Fruit fly (Drosophila melanogaster) whole organism, embryonic: ENCODE measurements around the gene Mfe2.
A peak's percentile ranks its signal among the peaks of the same experiment; 100 is the strongest.

ENCODE experiments used
- ATbp ChIP-seq: fragments of 200-800 bp; sonication (Bioruptor generic); optimal IDR thresholded peaks from 2 replicates; lab custom pipeline; 2017; ENCODE audit warnings: missing biosample characterization, mild to moderate bottlenecking, missing genetic modification characterization, missing genetic modification reagents
- Bdp1 ChIP-seq: fragments of 200-800 bp; sonication (Bioruptor generic); optimal IDR thresholded peaks from 3 replicates; lab custom pipeline; 2016; ENCODE audit warnings: missing biosample characterization, missing genetic modification characterization
- CG11456 ChIP-seq: fragments of 200-800 bp; sonication (Bioruptor generic); IDR thresholded peaks from 3 replicates; pipeline ENCODE4 v1.3.6; 2022; ENCODE audit warnings: missing biosample characterization, missing genetic modification characterization
- CG12155 ChIP-seq: fragments of 200-800 bp; sonication (Bioruptor generic); optimal IDR thresholded peaks from 3 replicates; lab custom pipeline; 2016; ENCODE audit warnings: missing biosample characterization, missing genetic modification characterization
- CG1233 ChIP-seq: fragments of 200-800 bp; sonication (Bioruptor generic); optimal IDR thresholded peaks from 4 replicates; lab custom pipeline; 2018; ENCODE audit warnings: missing biosample characterization, mild to moderate bottlenecking, missing genetic modification characterization
- CG14014 ChIP-seq: fragments of 200-800 bp; sonication (Bioruptor generic); IDR thresholded peaks from 2 replicates; pipeline ENCODE4 v1.3.6; 2022; ENCODE audit warnings: missing biosample characterization, missing genetic modification characterization
- CG14050 ChIP-seq: fragments of 200-800 bp; sonication (Bioruptor generic); IDR thresholded peaks from 3 replicates; pipeline ENCODE4 v1.3.6; 2022; ENCODE audit warnings: missing biosample characterization, missing genetic modification characterization
- CG15073 ChIP-seq: fragments of 200-800 bp; sonication (Bioruptor generic); optimal IDR thresholded peaks from 2 replicates; lab custom pipeline; 2016; ENCODE audit warnings: missing biosample characterization, missing genetic modification characterization
- CG18476 ChIP-seq: fragments of 200-800 bp; sonication (Bioruptor generic); optimal IDR thresholded peaks from 2 replicates; lab custom pipeline; 2016; ENCODE audit warnings: missing biosample characterization, mild to moderate bottlenecking, missing genetic modification characterization
- CG18619 ChIP-seq: fragments of 200-800 bp; sonication (Bioruptor generic); optimal IDR thresholded peaks from 3 replicates; lab custom pipeline; 2017; ENCODE audit warnings: missing biosample characterization, mild to moderate bottlenecking, missing genetic modification characterization
- CG2116 ChIP-seq: fragments of 200-800 bp; sonication (Bioruptor generic); optimal IDR thresholded peaks from 3 replicates; lab custom pipeline; 2018; ENCODE audit warnings: missing biosample characterization, mild to moderate bottlenecking, missing genetic modification characterization
- CG30403 ChIP-seq: fragments of 200-800 bp; sonication (Bioruptor generic); optimal IDR thresholded peaks from 3 replicates; lab custom pipeline; 2016; ENCODE audit warnings: missing biosample characterization, missing genetic modification characterization
- CG31224 ChIP-seq: fragments of 200-800 bp; sonication (Bioruptor generic); IDR thresholded peaks from 2 replicates; pipeline ENCODE4 v1.3.6; 2022; ENCODE audit warnings: missing biosample characterization, missing genetic modification characterization
- CG31365 ChIP-seq: fragments of 200-800 bp; sonication (Bioruptor generic); optimal IDR thresholded peaks from 2 replicates; lab custom pipeline; 2018; ENCODE audit warnings: missing biosample characterization, mild to moderate bottlenecking, missing genetic modification characterization
- CG3995 ChIP-seq: fragments of 200-800 bp; sonication (Bioruptor generic); optimal IDR thresholded peaks from 3 replicates; lab custom pipeline; 2016; ENCODE audit warnings: missing biosample characterization, missing genetic modification characterization
- CG4328 ChIP-seq: fragments of 200-800 bp; sonication (Bioruptor generic); optimal IDR thresholded peaks from 3 replicates; lab custom pipeline; 2017; ENCODE audit warnings: missing biosample characterization, missing genetic modification reagents, missing genetic modification characterization
- CG4617 ChIP-seq: fragments of 200-800 bp; sonication (Bioruptor generic); optimal IDR thresholded peaks from 3 replicates; lab custom pipeline; 2016; ENCODE audit warnings: missing biosample characterization, missing genetic modification characterization, borderline replicate concordance
- CG6689 ChIP-seq: fragments of 200-800 bp; sonication (Bioruptor generic); IDR thresholded peaks from 2 replicates; pipeline ENCODE4 v1.3.6; 2022; ENCODE audit warnings: missing biosample characterization, missing genetic modification characterization
- CG7271 ChIP-seq: fragments of 200-800 bp; sonication (Bioruptor generic); optimal IDR thresholded peaks from 2 replicates; lab custom pipeline; 2018; ENCODE audit warnings: missing biosample characterization, mild to moderate bottlenecking, missing genetic modification characterization, moderate library complexity
- CG7372 ChIP-seq: fragments of 200-800 bp; sonication (Bioruptor generic); IDR thresholded peaks from 2 replicates; pipeline ENCODE4 v1.3.6; 2022; ENCODE audit warnings: missing biosample characterization, missing genetic modification characterization
- CG7928 ChIP-seq: fragments of 200-800 bp; sonication (Bioruptor generic); optimal IDR thresholded peaks from 2 replicates; lab custom pipeline; 2017; ENCODE audit warnings: missing biosample characterization, mild to moderate bottlenecking, missing genetic modification characterization
- CG8290 ChIP-seq, 3 experiments: fragments of 200-800 bp; sonication (Bioruptor generic); optimal IDR thresholded peaks; 2 replicates each; lab custom pipeline; 2016 to 2019; ENCODE audit warnings: missing biosample characterization in 3 of 3, missing genetic modification characterization in 3 of 3, mild to moderate bottlenecking in 2 of 3, moderate library complexity in 1 of 3
- CG9215 ChIP-seq: fragments of 200-800 bp; sonication (Bioruptor generic); IDR thresholded peaks from 2 replicates; pipeline ENCODE4 v1.3.6; 2022; ENCODE audit warnings: missing biosample characterization, missing genetic modification characterization
- CG9609 ChIP-seq: fragments of 200-800 bp; sonication (Bioruptor generic); optimal IDR thresholded peaks from 3 replicates; lab custom pipeline; 2016; ENCODE audit warnings: missing biosample characterization, missing genetic modification characterization
- CG9817 ChIP-seq: fragments of 200-800 bp; sonication (Bioruptor generic); optimal IDR thresholded peaks from 2 replicates; lab custom pipeline; 2018; ENCODE audit warnings: missing biosample characterization, mild to moderate bottlenecking, missing genetic modification characterization, moderate library complexity
- CHES-1-like ChIP-seq: fragments of 200-800 bp; sonication (Bioruptor generic); optimal IDR thresholded peaks from 2 replicates; lab custom pipeline; 2016; ENCODE audit warnings: missing biosample characterization, missing genetic modification characterization
- CTCF ChIP-seq: fragments of 200-800 bp; sonication (Bioruptor generic); optimal IDR thresholded peaks from 2 replicates; lab custom pipeline; 2017; ENCODE audit warnings: missing biosample characterization, mild to moderate bottlenecking, missing genetic modification characterization, moderate library complexity
- Dek ChIP-seq: fragments of 200-800 bp; sonication (Bioruptor generic); optimal IDR thresholded peaks from 3 replicates; lab custom pipeline; 2019; ENCODE audit warnings: missing biosample characterization, mild to moderate bottlenecking, missing genetic modification characterization, moderate library complexity
- Doc2 ChIP-seq: fragments of 200-800 bp; sonication (Bioruptor generic); IDR thresholded peaks from 2 replicates; pipeline ENCODE4 v1.3.6; 2022; ENCODE audit warnings: missing biosample characterization, missing genetic modification characterization
- Elba2 ChIP-seq: fragments of 200-800 bp; sonication (Bioruptor generic); optimal IDR thresholded peaks from 3 replicates; lab custom pipeline; 2016; ENCODE audit warnings: missing biosample characterization, missing genetic modification characterization
- Fer1 ChIP-seq: fragments of 200-800 bp; sonication (Bioruptor generic); optimal IDR thresholded peaks from 2 replicates; lab custom pipeline; 2017; ENCODE audit warnings: missing biosample characterization, mild to moderate bottlenecking, missing genetic modification characterization
- HHEX ChIP-seq: fragments of 200-800 bp; sonication (Bioruptor generic); optimal IDR thresholded peaks from 3 replicates; lab custom pipeline; 2017; ENCODE audit warnings: missing biosample characterization, mild to moderate bottlenecking, missing genetic modification characterization, missing genetic modification reagents
- Hmr ChIP-seq: fragments of 200-800 bp; sonication (Bioruptor generic); optimal IDR thresholded peaks from 3 replicates; lab custom pipeline; 2017; ENCODE audit warnings: mild to moderate bottlenecking, missing biosample characterization, missing genetic modification reagents, missing genetic modification characterization
- Kr ChIP-seq: fragments of 200-800 bp; sonication (Bioruptor generic); optimal IDR thresholded peaks from 2 replicates; lab custom pipeline; 2017; ENCODE audit warnings: missing biosample characterization, mild to moderate bottlenecking, missing genetic modification characterization
- MESR4 ChIP-seq: fragments of 200-800 bp; sonication (Bioruptor generic); optimal IDR thresholded peaks from 2 replicates; lab custom pipeline; 2018; ENCODE audit warnings: missing biosample characterization, mild to moderate bottlenecking, missing genetic modification characterization, moderate library complexity
- Max ChIP-seq: fragments of 200-800 bp; sonication (Bioruptor generic); optimal IDR thresholded peaks from 2 replicates; lab custom pipeline; 2016; ENCODE audit warnings: missing biosample characterization, mild to moderate bottlenecking, missing genetic modification characterization
- Neu2 ChIP-seq: fragments of 200-800 bp; sonication (Bioruptor generic); optimal IDR thresholded peaks from 3 replicates; lab custom pipeline; 2016; ENCODE audit warnings: missing biosample characterization, missing genetic modification characterization, borderline replicate concordance
- Nf-YC ChIP-seq: fragments of 200-800 bp; optimal IDR thresholded peaks from 3 replicates; lab custom pipeline; 2019; ENCODE audit warnings: missing biosample characterization, mild to moderate bottlenecking, missing genetic modification characterization, moderate library complexity
- Pdp1 ChIP-seq, 2 experiments: fragments of 200-800 bp; sonication (Bioruptor generic); optimal IDR thresholded peaks; 3 replicates each; lab custom pipeline; 2016; ENCODE audit warnings: missing biosample characterization in 2 of 2, missing genetic modification characterization in 2 of 2, mild to moderate bottlenecking in 1 of 2, moderate library complexity in 1 of 2
- br ChIP-seq: fragments of >200 bp; optimal IDR thresholded peaks from 2 replicates; lab custom pipeline; 2017
- cato ChIP-seq: fragments of 200-800 bp; sonication (Bioruptor generic); optimal IDR thresholded peaks from 2 replicates; lab custom pipeline; 2016; ENCODE audit warnings: missing biosample characterization, missing genetic modification characterization, borderline replicate concordance
- crc ChIP-seq: fragments of 200-800 bp; sonication (Bioruptor generic); optimal IDR thresholded peaks from 2 replicates; lab custom pipeline; 2016; ENCODE audit warnings: missing biosample characterization, missing genetic modification characterization
- croc ChIP-seq: fragments of 200-800 bp; sonication (Bioruptor generic); conservative IDR thresholded peaks from 3 replicates; pipeline ENCODE4 v1.3.6; 2022; ENCODE audit warnings: missing biosample characterization, missing genetic modification characterization
- dan ChIP-seq: fragments of 200-800 bp; sonication (Bioruptor generic); IDR thresholded peaks from 2 replicates; pipeline ENCODE4 v1.3.6; 2022; ENCODE audit warnings: missing biosample characterization, missing genetic modification characterization
- ems ChIP-seq: fragments of 200-800 bp; sonication (Bioruptor generic); optimal IDR thresholded peaks from 3 replicates; lab custom pipeline; 2016; ENCODE audit warnings: missing biosample characterization, missing genetic modification characterization
- maf-S ChIP-seq: fragments of 200-800 bp; sonication (Bioruptor generic); optimal IDR thresholded peaks from 2 replicates; lab custom pipeline; 2016; ENCODE audit warnings: missing biosample characterization, missing genetic modification characterization
- pb ChIP-seq: fragments of 200-800 bp; sonication (Bioruptor generic); optimal IDR thresholded peaks from 3 replicates; lab custom pipeline; 2016; ENCODE audit warnings: missing biosample characterization, missing genetic modification characterization
- pros ChIP-seq: fragments of 200-800 bp; sonication (Bioruptor generic); optimal IDR thresholded peaks from 3 replicates; lab custom pipeline; 2019; ENCODE audit warnings: missing biosample characterization, mild to moderate bottlenecking, missing genetic modification characterization, moderate library complexity
- psq ChIP-seq: fragments of 200-800 bp; sonication (Bioruptor generic); optimal IDR thresholded peaks from 2 replicates; lab custom pipeline; 2017; ENCODE audit warnings: missing biosample characterization, missing genetic modification characterization
- tin ChIP-seq: fragments of 200-800 bp; sonication (Bioruptor generic); optimal IDR thresholded peaks from 3 replicates; lab custom pipeline; 2016; ENCODE audit warnings: missing biosample characterization, missing genetic modification characterization
- trem ChIP-seq: fragments of 200-800 bp; optimal IDR thresholded peaks from 3 replicates; lab custom pipeline; 2019; ENCODE audit warnings: missing biosample characterization, mild to moderate bottlenecking, missing genetic modification characterization, moderate library complexity

Gene Mfe2

DNA sequence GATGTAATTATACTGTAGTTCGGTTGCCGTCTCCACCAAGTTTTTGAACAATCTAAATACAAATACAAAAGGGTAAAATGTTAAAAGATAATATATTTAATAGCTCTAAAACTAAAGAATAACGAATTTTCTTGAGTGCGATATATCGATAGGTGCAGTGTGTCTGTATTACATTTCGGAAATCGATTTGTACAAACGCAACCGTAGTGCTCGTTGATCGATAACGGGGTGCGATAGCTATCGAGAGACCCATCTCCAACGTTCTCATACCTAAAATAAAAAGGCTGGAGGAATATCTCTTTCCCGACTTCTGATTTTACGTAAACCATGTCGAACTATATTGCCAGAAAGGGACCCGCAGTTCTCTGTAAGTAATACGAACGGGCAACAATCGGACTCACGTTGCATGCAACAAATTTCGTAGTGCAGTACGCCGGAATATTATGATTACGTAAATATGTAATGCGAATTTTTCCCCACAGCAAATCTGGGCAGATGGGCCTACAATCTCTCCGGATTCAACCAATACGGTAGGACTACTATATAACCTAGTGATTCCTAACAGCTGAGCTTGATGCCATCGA lies 15.4 kb downstream of the Mfe2 start, which contains the start of gene UQCR-14 (continued):
- TF ChIP-seq CG4617 (peak; percentile 57), HHEX (GFP tag; lab: Kevin White, UChicago) (no peak), Dek (tag; lab: Kevin White, UChicago) (peak; percentile 55), CG15073 (GFP tag; lab: Kevin White, UChicago) (no peak), pros (no peak), Pdp1 (GFP tag; optimal IDR thresholded peaks at IDR 0.05; lab: Kevin White, UChicago) (peak; percentile 13 to 95), CG14014 (GFP tag; lab: Robert Waterston, UW) (no peak), CG7928 (GFP tag; lab: Kevin White, UChicago) (peak; percentile 17), croc (GFP tag; lab: Robert Waterston, UW) (no peak), CG8290 (GFP tag; optimal IDR thresholded peaks at IDR 0.05; lab: Kevin White, UChicago) (peak; percentile 29), CG8290 (tag; optimal IDR thresholded peaks at IDR 0.05; lab: Kevin White, UChicago) (peak in 1 of 2 experiments; percentile 78), ems (peak; percentile 2), CG2116 (peak; percentile 99), CG30403 (GFP tag; lab: Kevin White, UChicago) (peak; percentile 24), CTCF (GFP tag; lab: Kevin White, UChicago) (peak; percentile 8), Kr (GFP tag; lab: Kevin White, UChicago) (no peak), CG6689 (GFP tag; lab: Robert Waterston, UW) (no peak), trem (tag; lab: Kevin White, UChicago) (peak; percentile 71), Doc2 (GFP tag; lab: Robert Waterston, UW) (no peak), Bdp1 (GFP tag; lab: Kevin White, UChicago) (no peak), Neu2 (GFP tag; lab: Kevin White, UChicago) (no peak), Nf-YC (tag; lab: Kevin White, UChicago) (peak; percentile 44), CG31365 (tag; lab: Kevin White, UChicago) (no peak), Hmr (GFP tag; lab: Kevin White, UChicago) (peak; percentile 64), CG31224 (GFP tag; lab: Robert Waterston, UW) (0 out of 2 replicates have a peak, but pooled peaks have one; percentile 16), cato (GFP tag; lab: Kevin White, UChicago) (no peak), psq (GFP tag; lab: Kevin White, UChicago) (no peak), CG9609 (GFP tag; lab: Kevin White, UChicago) (no peak), CG3995 (GFP tag; lab: Kevin White, UChicago) (peak; percentile 34), CHES-1-like (peak; percentile 28), maf-S (GFP tag; lab: Kevin White, UChicago) (no peak), ATbp (GFP tag; lab: Kevin White, UChicago) (no peak), MESR4 (GFP tag; lab: Kevin White, UChicago) (peak; percentile 93), CG7271 (no peak), CG9817 (tag; lab: Kevin White, UChicago) (no peak), CG14050 (GFP tag; lab: Robert Waterston, UW) (no peak), Elba2 (GFP tag; lab: Kevin White, UChicago) (no peak), Fer1 (GFP tag; lab: Kevin White, UChicago) (peak; percentile 21), CG18476 (GFP tag; lab: Kevin White, UChicago) (no peak), CG11456 (GFP tag; lab: Robert Waterston, UW) (peak; percentile 49; the same call in 1 of the 3 replicates), crc (GFP tag; lab: Kevin White, UChicago) (no peak), CG18619 (GFP tag; lab: Kevin White, UChicago) (no peak), CG4328 (GFP tag; lab: Kevin White, UChicago) (no peak), CG1233 (GFP tag; lab: Kevin White, UChicago) (no peak), CG12155 (GFP tag; lab: Kevin White, UChicago) (peak; percentile 6), Max (peak; percentile 7), tin (GFP tag; lab: Kevin White, UChicago) (no peak), dan (GFP tag; lab: Robert Waterston, UW) (no peak), CG9215 (GFP tag; lab: Robert Waterston, UW) (no peak), CG7372 (GFP tag; lab: Robert Waterston, UW) (no peak), br (lab: Kevin White, UChicago) (no peak), pb (GFP tag; lab: Kevin White, UChicago) (no peak)
